Worm (Caenorhabditis elegans) whole organism, young adult: ENCODE measurements around the gene ubq-1.

Experiments
- B0261.1 ChIP-seq: sonication (generic microtip); optimal IDR thresholded peaks from 2 replicates; lab custom pipeline; 2016; ENCODE audit warnings: mild to moderate bottlenecking, missing genetic modification characterization, moderate library complexity, missing compliant biosample characterization
- C17E4.6 ChIP-seq: fragments of 200-800 bp; sonication (Bioruptor generic); IDR thresholded peaks from 2 replicates; pipeline ENCODE4 v1.3.6; 2022; ENCODE audit warnings: missing genetic modification reagents, missing genetic modification characterization, missing compliant biosample characterization
- D2030.7 ChIP-seq: fragments of 200-800 bp; sonication (Bioruptor generic); IDR thresholded peaks from 2 replicates; pipeline ENCODE4 v1.3.6; 2022; ENCODE audit warnings: missing genetic modification reagents, missing genetic modification characterization, missing compliant biosample characterization
- F22D6.2 ChIP-seq: sonication (generic microtip); optimal IDR thresholded peaks from 2 replicates; lab custom pipeline; 2016; ENCODE audit warnings: mild to moderate bottlenecking, missing genetic modification characterization, missing compliant biosample characterization
- F52B5.7 ChIP-seq: sonication (generic microtip); optimal IDR thresholded peaks from 2 replicates; lab custom pipeline; 2016; ENCODE audit warnings: mild to moderate bottlenecking, missing genetic modification characterization, missing compliant biosample characterization
- T26A5.8 ChIP-seq: sonication (generic microtip); optimal IDR thresholded peaks from 2 replicates; lab custom pipeline; 2016; ENCODE audit warnings: missing genetic modification characterization, missing compliant biosample characterization
- Y67H2A.10 ChIP-seq: fragments of 200-800 bp; sonication (Bioruptor generic); conservative IDR thresholded peaks from 2 replicates; pipeline ENCODE4 v1.3.6; 2022; ENCODE audit warnings: missing genetic modification reagents, missing genetic modification characterization, missing compliant biosample characterization
- aptf-2 ChIP-seq: fragments of 200-800 bp; sonication (Bioruptor generic); conservative IDR thresholded peaks from 2 replicates; pipeline ENCODE4 v1.3.6; 2022; ENCODE audit warnings: missing genetic modification reagents, missing genetic modification characterization, missing compliant biosample characterization
- aptf-3 ChIP-seq: fragments of 200-800 bp; sonication (Bioruptor generic); IDR thresholded peaks from 2 replicates; pipeline ENCODE4 v1.3.6; 2022; ENCODE audit warnings: missing genetic modification characterization, missing compliant biosample characterization
- bed-2 ChIP-seq: fragments of 200-800 bp; sonication (Bioruptor generic); IDR thresholded peaks from 2 replicates; pipeline ENCODE4 v1.3.6; 2022; ENCODE audit warnings: missing genetic modification reagents, missing genetic modification characterization, missing compliant biosample characterization
- cebp-1 ChIP-seq, 2 experiments: fragments of 200-800 bp in 1 of 2; sonication (Bioruptor generic) in 1 of 2; sonication (generic microtip) in 1 of 2; IDR thresholded peaks in 1 of 2; optimal IDR thresholded peaks in 1 of 2; 2 replicates each; pipeline versions ENCODE4 v1.3.6 to Lab custom; 2017 to 2022; ENCODE audit warnings: missing compliant biosample characterization in 2 of 2, missing genetic modification characterization in 2 of 2, mild to moderate bottlenecking in 1 of 2, missing genetic modification reagents in 1 of 2, moderate library complexity in 1 of 2
- ceh-58 ChIP-seq: fragments of 200-800 bp; sonication (Bioruptor generic); IDR thresholded peaks from 2 replicates; pipeline ENCODE4 v1.3.6; 2022; ENCODE audit warnings: missing genetic modification characterization, missing compliant biosample characterization
- dpl-1 ChIP-seq: fragments of 150-350 bp; optimal IDR thresholded peaks from 2 replicates; lab custom pipeline; 2014; ENCODE audit warnings: missing biosample characterization, missing genetic modification reagents, missing genetic modification characterization
- efl-1 ChIP-seq: fragments of 150-350 bp; optimal IDR thresholded peaks from 2 replicates; lab custom pipeline; 2014; ENCODE audit warnings: missing biosample characterization, missing genetic modification reagents, missing genetic modification characterization
- egrh-3 ChIP-seq: fragments of 200-800 bp; sonication (Bioruptor generic); IDR thresholded peaks from 2 replicates; pipeline ENCODE4 v1.3.6; 2022; ENCODE audit warnings: missing genetic modification reagents, missing genetic modification characterization, missing compliant biosample characterization
- ekl-4 ChIP-seq: fragments of 200-800 bp; sonication (Bioruptor generic); IDR thresholded peaks from 2 replicates; pipeline ENCODE4 v1.3.6; 2022; ENCODE audit warnings: missing genetic modification reagents, missing genetic modification characterization, missing compliant biosample characterization
- hlh-12 ChIP-seq: sonication (generic microtip); optimal IDR thresholded peaks from 2 replicates; lab custom pipeline; 2016; ENCODE audit warnings: missing genetic modification characterization, missing compliant biosample characterization
- hrde-1 ChIP-seq: sonication (generic microtip); optimal IDR thresholded peaks from 2 replicates; lab custom pipeline; 2016; ENCODE audit warnings: missing genetic modification characterization, mild to moderate bottlenecking, missing compliant biosample characterization, moderate library complexity, missing genotype, missing genetic modification reagents, borderline replicate concordance
- lag-1 ChIP-seq: fragments of 200-800 bp; sonication (Bioruptor generic); IDR thresholded peaks from 2 replicates; pipeline ENCODE4 v1.3.6; 2022; ENCODE audit warnings: missing genetic modification reagents, missing genetic modification characterization, missing compliant biosample characterization
- lin-40 ChIP-seq: sonication (generic microtip); optimal IDR thresholded peaks from 2 replicates; lab custom pipeline; 2016; ENCODE audit warnings: missing genetic modification characterization, mild to moderate bottlenecking, missing compliant biosample characterization, missing genotype, missing genetic modification reagents
- lin-54 ChIP-seq: fragments of 200-800 bp; sonication (Bioruptor generic); optimal IDR thresholded peaks from 2 replicates; lab custom pipeline; 2018; ENCODE audit warnings: mild to moderate bottlenecking, missing genetic modification characterization, missing compliant biosample characterization
- madf-3 ChIP-seq: fragments of 200-800 bp; sonication (Bioruptor generic); IDR thresholded peaks from 2 replicates; pipeline ENCODE4 v1.3.6; 2022; ENCODE audit warnings: missing genetic modification reagents, missing genetic modification characterization, missing compliant biosample characterization
- mcd-1 ChIP-seq: fragments of 200-800 bp; sonication (Bioruptor generic); IDR thresholded peaks from 2 replicates; pipeline ENCODE4 v1.3.6; 2022; ENCODE audit warnings: missing genetic modification reagents, missing genetic modification characterization, missing compliant biosample characterization
- nfya-1 ChIP-seq: sonication (generic microtip); optimal IDR thresholded peaks from 2 replicates; lab custom pipeline; 2017; ENCODE audit warnings: antibody characterized with exemption, missing compliant biosample characterization, missing genetic modification characterization, borderline replicate concordance; ENCODE audit not compliant: insufficient read depth
- nhr-120 ChIP-seq: fragments of 200-800 bp; sonication (Bioruptor generic); IDR thresholded peaks from 2 replicates; pipeline ENCODE4 v1.3.6; 2022; ENCODE audit warnings: missing genetic modification characterization, missing compliant biosample characterization
- nhr-27 ChIP-seq: fragments of 200-800 bp; sonication (Bioruptor generic); optimal IDR thresholded peaks from 2 replicates; lab custom pipeline; 2018; ENCODE audit warnings: mild to moderate bottlenecking, missing genetic modification characterization, moderate library complexity, missing compliant biosample characterization
- rcor-1 ChIP-seq: fragments of 200-800 bp; sonication (Bioruptor generic); IDR thresholded peaks from 2 replicates; pipeline ENCODE4 v1.3.6; 2022; ENCODE audit warnings: missing genetic modification reagents, missing genetic modification characterization, missing compliant biosample characterization
- repo-1 ChIP-seq: sonication (generic microtip); optimal IDR thresholded peaks from 2 replicates; lab custom pipeline; 2017; ENCODE audit warnings: mild to moderate bottlenecking, missing genetic modification characterization, missing compliant biosample characterization
- rpc-1 ChIP-seq, 2 experiments: fragments of 150-350 bp in 1 of 2; sonication (generic microtip) in 1 of 2; optimal IDR thresholded peaks; 2 replicates each; lab custom pipeline; 2014 to 2018; ENCODE audit warnings: missing biosample characterization in 1 of 2, missing genetic modification characterization in 1 of 2, missing genetic modification reagents in 1 of 2, missing genotype in 1 of 2
- somi-1 ChIP-seq: fragments of 200-800 bp; sonication (Bioruptor generic); optimal IDR thresholded peaks from 2 replicates; lab custom pipeline; 2018; ENCODE audit warnings: mild to moderate bottlenecking, missing genetic modification characterization, missing compliant biosample characterization
- sptf-2 ChIP-seq: fragments of 200-800 bp; sonication (Bioruptor generic); optimal IDR thresholded peaks from 2 replicates; lab custom pipeline; 2018; ENCODE audit warnings: mild to moderate bottlenecking, missing genetic modification characterization, missing compliant biosample characterization
- tbp1 ChIP-seq: fragments of 200-800 bp; sonication (Bioruptor generic); optimal IDR thresholded peaks from 2 replicates; lab custom pipeline; 2018; ENCODE audit warnings: mild to moderate bottlenecking, missing genetic modification characterization, missing compliant biosample characterization
- unc-130 ChIP-seq: sonication (generic microtip); optimal IDR thresholded peaks from 2 replicates; lab custom pipeline; 2016; ENCODE audit warnings: missing genetic modification reagents, missing genetic modification characterization, missing compliant biosample characterization
- unc-62 ChIP-seq: fragments of 150-350 bp; optimal IDR thresholded peaks from 2 replicates; lab custom pipeline; 2014; ENCODE audit warnings: missing biosample characterization, missing genetic modification reagents, missing genetic modification characterization
- zfh-2 ChIP-seq: fragments of 200-800 bp; sonication (Bioruptor generic); conservative IDR thresholded peaks from 2 replicates; pipeline ENCODE4 v1.3.6; 2022; ENCODE audit warnings: missing genetic modification reagents, missing genetic modification characterization, missing compliant biosample characterization

The ubq-1 gene

DNA sequence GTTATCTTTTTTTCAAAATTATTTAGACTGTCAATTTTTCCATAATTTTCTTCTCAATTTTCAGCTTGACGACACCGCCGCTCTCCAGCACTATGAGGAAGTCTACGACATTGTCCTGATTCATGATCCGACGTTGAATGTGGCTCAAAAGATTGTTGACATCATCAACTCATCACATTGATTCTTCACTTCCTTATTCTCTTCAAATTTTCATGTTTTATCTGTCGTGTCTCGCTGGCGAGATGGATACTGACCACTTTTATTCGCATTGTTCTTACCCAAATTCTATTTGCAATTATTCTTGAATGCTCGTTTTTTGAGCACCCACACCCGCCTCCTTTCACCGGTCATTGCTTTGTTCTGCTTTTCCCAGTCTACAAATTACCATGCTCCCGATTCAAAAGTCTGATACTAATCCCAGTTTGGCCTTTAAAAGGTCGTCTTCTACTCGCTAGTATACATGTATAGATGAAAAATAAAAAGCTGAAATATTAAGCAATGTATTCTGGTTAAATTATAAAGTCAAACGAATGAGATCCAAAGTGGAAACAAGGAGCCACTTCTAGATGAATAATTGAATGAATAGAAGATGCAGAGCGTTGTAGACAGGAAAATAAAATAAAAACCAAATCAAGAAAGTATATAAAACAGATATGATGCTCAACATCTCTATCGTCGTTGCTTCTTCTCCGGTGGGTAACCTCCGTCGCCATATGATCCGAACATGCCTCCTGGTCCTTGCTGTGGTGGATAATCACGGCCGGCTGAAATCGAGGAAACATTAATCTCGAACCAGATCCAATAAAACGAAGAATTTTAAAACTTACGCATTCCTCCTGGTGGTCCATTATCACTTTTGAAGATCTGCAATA is 13.2 kb downstream of the ubq-1 start (continued):
- TF ChIP-seq unc-130 (GFP tag; lab: Kevin White, UChicago) = no peak
- no peak for TF ChIP-seq rcor-1
- no peak for TF ChIP-seq D2030.7 (GFP tag; lab: Robert Waterston, UW)
- TF ChIP-seq lin-40 (tag; lab: Kevin White, UChicago) = no peak
- no peak for TF ChIP-seq Y67H2A.10 (GFP tag; lab: Robert Waterston, UW)
- TF ChIP-seq hrde-1 (tag; lab: Kevin White, UChicago) = peak; percentile 88
- TF ChIP-seq lin-54 (GFP tag; lab: Kevin White, UChicago) = peak; percentile 33
- TF ChIP-seq nhr-27 (tag; lab: Kevin White, UChicago) = no peak
- TF ChIP-seq C17E4.6 (GFP tag; lab: Robert Waterston, UW) = no peak
- no peak for TF ChIP-seq F52B5.7 (tag; lab: Kevin White, UChicago)
- TF ChIP-seq aptf-3 (GFP tag; lab: Robert Waterston, UW) = no peak
- TF ChIP-seq aptf-2 (GFP tag; lab: Robert Waterston, UW) = no peak
- no peak for TF ChIP-seq sptf-2
- TF ChIP-seq rpc-1 (optimal IDR thresholded peaks at IDR 0.05; lab: Kevin White, UChicago) = no peak
- TF ChIP-seq rpc-1 (tag; optimal IDR thresholded peaks at IDR 0.05; lab: Kevin White, UChicago) = no peak
- no peak for TF ChIP-seq nfya-1
- no peak for TF ChIP-seq B0261.1 (tag; lab: Kevin White, UChicago)
- no peak for TF ChIP-seq cebp-1 (GFP tag; IDR thresholded peaks at IDR 0.05; lab: Robert Waterston, UW)
- peak; percentile 35 for TF ChIP-seq cebp-1 (tag; optimal IDR thresholded peaks at IDR 0.05; lab: Kevin White, UChicago)
- TF ChIP-seq somi-1 (GFP tag; lab: Kevin White, UChicago) = peak; percentile 11

DNA sequence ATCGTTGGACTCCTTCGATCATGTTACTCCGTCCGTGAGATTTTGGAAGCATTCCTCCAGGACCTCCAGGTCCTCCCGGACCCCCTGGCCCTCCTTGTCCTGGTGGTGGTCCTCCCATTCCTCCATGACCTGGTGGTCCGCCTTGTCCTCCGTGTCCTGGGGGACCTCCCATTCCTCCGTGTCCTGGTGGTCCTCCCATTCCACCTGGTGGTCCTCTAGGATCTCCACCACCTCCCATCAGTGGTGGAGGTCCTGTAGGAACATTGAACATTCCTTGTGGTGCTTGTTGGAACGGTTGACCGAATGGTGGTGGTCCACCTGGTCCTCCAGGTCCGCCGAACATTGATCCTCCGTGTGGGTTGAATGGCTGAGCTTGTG is 13.8 kb downstream of the ubq-1 start:
- TF ChIP-seq egrh-3 (GFP tag; lab: Robert Waterston, UW) (peak; percentile 81; the same call in 1 of the 2 replicates), madf-3 (GFP tag; lab: Robert Waterston, UW) (no peak), nhr-120 (GFP tag; lab: Robert Waterston, UW) (no peak), ekl-4 (no peak), lag-1 (GFP tag; lab: Robert Waterston, UW) (no peak), mcd-1 (peak; percentile 26; the same call in 1 of the 2 replicates), repo-1 (tag; lab: Kevin White, UChicago) (no peak), T26A5.8 (tag; lab: Kevin White, UChicago) (no peak), efl-1 (GFP tag; lab: Kevin White, UChicago) (no peak), F22D6.2 (tag; lab: Kevin White, UChicago) (no peak), zfh-2 (GFP tag; lab: Robert Waterston, UW) (peak; percentile 87), hlh-12 (no peak), bed-2 (GFP tag; lab: Robert Waterston, UW) (peak; percentile 11; the same call in 1 of the 2 replicates), unc-62 (no peak), tbp1 (GFP tag; lab: Kevin White, UChicago) (no peak), dpl-1 (GFP tag; lab: Kevin White, UChicago) (no peak), ceh-58 (GFP tag; lab: Robert Waterston, UW) (no peak), unc-130 (GFP tag; lab: Kevin White, UChicago) (no peak), aptf-2 (GFP tag; lab: Robert Waterston, UW) (no peak)
- TF ChIP-seq, all 124 proteins: peak for 4
